Worm (Caenorhabditis elegans): Measurements from ENCODE around the gene sdz-11.

sdz-11 gene

DNA sequence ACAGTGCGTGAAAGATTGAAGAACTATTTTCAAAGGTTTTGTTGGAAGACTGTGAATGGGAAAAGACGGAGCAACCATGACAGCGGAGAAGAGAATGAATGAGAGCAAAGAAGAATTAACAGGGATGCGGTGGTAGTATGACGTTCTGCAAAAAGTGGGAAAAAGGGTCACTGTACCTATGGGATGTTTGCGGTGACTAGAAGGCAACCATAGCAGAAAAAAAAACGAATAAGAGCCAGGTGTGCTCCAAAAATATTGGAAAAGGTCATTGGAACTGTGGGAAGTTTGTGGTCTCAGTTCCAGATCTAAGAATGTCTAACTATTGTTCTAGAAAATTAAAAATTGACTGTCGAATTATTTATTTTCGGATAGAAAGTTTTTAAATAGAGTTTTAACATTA is 3.4 kb downstream of the sdz-11 start, which contains the start of gene fbxb-90:
Gene fbxb-90, minus strand, starts transcription at position 101 of the 400 bp plus-strand sequence.
- TF ChIP-seq nhr-11 (tag; optimal IDR thresholded peaks at IDR 0.05) (no peak), dmd-4 (tag; optimal IDR thresholded peaks at IDR 0.05) (no peak), nhr-10 (tag; optimal IDR thresholded peaks at IDR 0.05) (no peak), lin-11 (tag; optimal IDR thresholded peaks at IDR 0.05) (no peak), gmeb-1 (tag; optimal IDR thresholded peaks at IDR 0.05) (no peak), unc-55 (GFP tag; optimal IDR thresholded peaks at IDR 0.05) (no peak), zag-1 (tag; optimal IDR thresholded peaks at IDR 0.05) (no peak), elt-1 (tag; optimal IDR thresholded peaks at IDR 0.05) (no peak), mab-5 (tag; optimal IDR thresholded peaks at IDR 0.05) (no peak), unc-62 (GFP tag; optimal IDR thresholded peaks at IDR 0.05) (no peak), skn-1 (tag; optimal IDR thresholded peaks at IDR 0.05) (no peak), elt-3 (tag; optimal IDR thresholded peaks at IDR 0.05) (no peak), ZK546.5 (tag; optimal IDR thresholded peaks at IDR 0.05) (no peak), peb-1 (tag; optimal IDR thresholded peaks at IDR 0.05) (no peak), nhr-21 (tag; optimal IDR thresholded peaks at IDR 0.05) (no peak), mdl-1 (tag; optimal IDR thresholded peaks at IDR 0.05) (no peak), ztf-11 (tag; optimal IDR thresholded peaks at IDR 0.05) (no peak), crh-2 (tag; optimal IDR thresholded peaks at IDR 0.05) (no peak), Y55F3AM.14 (GFP tag; optimal IDR thresholded peaks at IDR 0.05) (no peak), snpc-4 (tag; optimal IDR thresholded peaks at IDR 0.05) (no peak)

DNA sequence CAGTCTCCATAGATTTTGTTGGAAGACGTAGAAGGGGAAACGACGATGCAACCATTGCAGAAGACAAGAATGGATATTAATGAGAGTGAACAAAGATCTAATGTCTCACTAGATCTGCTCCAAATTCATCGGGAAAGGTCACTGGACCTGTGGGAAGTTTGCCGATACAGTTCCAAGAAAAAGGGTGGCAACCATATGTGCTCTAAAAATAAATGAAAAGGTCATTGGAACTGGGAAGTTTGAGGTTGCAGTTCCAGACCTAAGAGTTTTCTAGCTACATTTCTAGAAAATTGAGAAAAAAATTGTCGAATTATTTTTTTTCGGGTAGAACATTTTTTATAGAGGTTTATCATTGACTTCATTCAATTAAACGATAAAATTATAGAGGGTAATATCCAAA is 4.7 kb downstream of the sdz-11 start, which contains the start of gene fbxb-92:
Gene fbxb-92, minus strand, starts transcription at position 101 of the 400 bp plus-strand sequence.
- no peak for TF ChIP-seq sma-3 (GFP tag; optimal IDR thresholded peaks at IDR 0.05)

DNA sequence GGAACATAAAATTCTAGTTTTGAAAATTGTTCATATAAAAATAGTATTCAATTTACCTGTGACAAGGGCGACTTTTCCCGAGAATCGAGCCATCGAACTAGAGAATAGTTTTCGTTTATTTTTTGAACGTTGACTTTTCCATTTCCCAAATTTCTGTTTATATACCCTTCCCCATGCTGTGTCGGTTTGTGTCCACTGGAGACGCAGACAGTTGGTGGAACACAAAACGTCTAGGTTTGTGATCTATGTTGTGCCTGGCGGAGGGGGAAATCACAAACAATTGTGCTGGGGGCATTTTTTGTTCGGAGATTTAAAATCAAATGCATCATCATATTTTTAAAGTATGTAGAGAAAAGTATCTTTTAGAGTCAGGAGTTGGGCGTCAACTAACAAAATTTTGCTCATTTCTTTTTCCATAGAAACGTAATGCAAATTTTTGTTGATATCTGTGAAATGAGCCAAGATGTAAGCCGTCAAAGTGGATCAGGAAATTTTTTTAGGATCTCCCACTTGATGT is 8.3 kb downstream of the sdz-11 start, which contains the start of gene nta-1:
Gene nta-1, minus strand, starts transcription at position 131 of the 517 bp plus-strand sequence.
- TF ChIP-seq nhr-10 (tag; optimal IDR thresholded peaks at IDR 0.05) (no peak), sma-9 (GFP tag; optimal IDR thresholded peaks at IDR 0.05) (peak; percentile 62), sma-9 (tag; optimal IDR thresholded peaks at IDR 0.05) (no peak)

DNA sequence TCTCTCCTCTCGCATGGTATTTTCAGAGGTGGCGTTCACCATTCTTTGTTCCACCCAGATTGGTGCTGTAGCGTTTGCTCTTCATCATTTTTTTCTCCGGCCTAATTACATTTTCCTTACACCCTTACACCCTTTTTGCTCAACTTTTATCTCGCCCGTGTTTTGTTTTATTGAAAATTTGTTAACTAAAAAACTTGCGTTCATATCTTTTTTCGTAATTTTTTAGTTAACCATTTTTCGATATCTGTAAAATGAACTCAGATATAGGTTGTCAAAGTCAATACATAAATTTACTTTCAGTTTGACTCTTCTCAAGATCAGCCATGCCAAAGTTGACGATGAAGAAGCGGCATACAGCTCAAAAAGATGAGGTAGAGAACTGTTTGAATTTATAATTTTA is 10.5 kb downstream of the sdz-11 start, which contains the start of gene F12E12.1:
Gene F12E12.1, plus strand, starts transcription at position 301 of the 400 bp plus-strand sequence.
- no peak for TF ChIP-seq peb-1 (tag; optimal IDR thresholded peaks at IDR 0.05)

DNA sequence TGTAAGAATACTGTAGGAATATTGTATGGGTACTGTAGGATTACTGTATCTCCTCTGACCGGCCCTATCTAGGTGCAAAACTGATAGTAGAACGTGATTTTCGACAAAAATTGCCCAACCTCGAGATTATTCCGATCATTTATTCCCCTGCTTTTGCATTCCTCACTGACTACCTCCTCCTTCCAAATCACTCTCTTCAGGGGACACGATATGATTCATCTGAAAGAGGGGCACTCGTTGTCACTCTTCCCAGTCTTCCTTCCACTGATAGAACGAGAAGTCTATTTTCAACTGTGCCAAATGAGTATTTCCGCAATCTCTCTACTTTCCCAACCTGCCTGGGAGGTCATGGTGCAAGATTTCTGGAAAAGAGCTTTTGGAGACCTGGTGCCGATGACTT is 12.4 kb downstream of the sdz-11 start, which contains the start of gene F12E12.2:
Gene F12E12.2, plus strand, starts transcription at position 301 of the 400 bp plus-strand sequence.
- TF ChIP-seq mab-5 (tag; optimal IDR thresholded peaks at IDR 0.05) (no peak), alr-1 (tag; optimal IDR thresholded peaks at IDR 0.05) (no peak), ztf-1 (GFP tag; conservative IDR thresholded peaks at IDR 0.05) (no peak), egl-27 (tag; optimal IDR thresholded peaks at IDR 0.05) (no peak), dmd-4 (tag; optimal IDR thresholded peaks at IDR 0.05) (no peak), gmeb-1 (tag; optimal IDR thresholded peaks at IDR 0.05) (no peak), lsy-2 (tag; optimal IDR thresholded peaks at IDR 0.05) (no peak)

DNA sequence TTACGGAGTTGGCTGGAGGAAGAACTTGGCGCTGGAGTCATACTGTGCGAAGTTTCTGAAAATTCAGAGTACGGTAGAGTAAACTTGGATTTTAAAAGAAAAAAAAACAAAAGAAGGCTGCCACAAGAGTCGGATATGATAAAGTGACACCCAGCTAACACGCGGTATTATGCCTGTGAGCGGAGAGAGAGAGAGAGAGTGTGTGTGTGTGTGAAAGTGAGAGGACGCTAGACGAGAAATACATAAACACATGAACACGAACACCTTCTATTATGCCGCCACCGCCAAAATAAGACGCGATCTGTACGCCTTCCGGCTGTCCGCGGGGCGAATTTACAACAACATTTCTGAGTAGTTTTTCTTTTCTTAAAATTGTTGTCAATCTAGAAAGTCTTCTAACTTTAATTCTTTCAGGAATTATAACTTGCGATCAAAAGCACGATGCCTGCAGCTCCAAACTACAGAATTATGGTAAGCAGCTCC is 15.2 kb downstream of the sdz-11 start, which contains the start of gene F12E12.6:
Gene F12E12.6, minus strand, starts transcription at position 51 of the 483 bp plus-strand sequence.
- TF ChIP-seq sem-4 (tag; optimal IDR thresholded peaks at IDR 0.05) (no peak), ceh-16 (tag; optimal IDR thresholded peaks at IDR 0.05) (no peak), ztf-11 (tag; optimal IDR thresholded peaks at IDR 0.05) (no peak), sma-9 (GFP tag; optimal IDR thresholded peaks at IDR 0.05) (no peak), sma-9 (tag; optimal IDR thresholded peaks at IDR 0.05) (no peak), mab-5 (tag; optimal IDR thresholded peaks at IDR 0.05) (no peak), nhr-23 (tag; optimal IDR thresholded peaks at IDR 0.05) (no peak), nhr-25 (tag; optimal IDR thresholded peaks at IDR 0.05) (no peak), ztf-1 (GFP tag; conservative IDR thresholded peaks at IDR 0.05) (no peak), mdl-1 (tag; optimal IDR thresholded peaks at IDR 0.05) (no peak), gmeb-1 (tag; optimal IDR thresholded peaks at IDR 0.05) (no peak), unc-62 (GFP tag; optimal IDR thresholded peaks at IDR 0.05) (no peak), fos-1 (tag; optimal IDR thresholded peaks at IDR 0.05) (no peak), alr-1 (tag; optimal IDR thresholded peaks at IDR 0.05) (no peak), unc-55 (GFP tag; optimal IDR thresholded peaks at IDR 0.05) (no peak), nhr-21 (tag; optimal IDR thresholded peaks at IDR 0.05) (no peak), peb-1 (tag; optimal IDR thresholded peaks at IDR 0.05) (no peak), elt-3 (tag; optimal IDR thresholded peaks at IDR 0.05) (no peak), skn-1 (tag; optimal IDR thresholded peaks at IDR 0.05) (no peak), blmp-1 (tag; optimal IDR thresholded peaks at IDR 0.05; ENCODE audit: insufficient read depth) (no peak)

Data from whole organism, L2 larva.